Fruit fly (Drosophila melanogaster) whole organism, embryonic: ENCODE measurements around the gene Atox1.

Experiments used
- Antp ChIP-seq: fragments of 200-800 bp; sonication (Bioruptor generic); optimal IDR thresholded peaks from 3 replicates; lab custom pipeline; 2016; ENCODE audit warnings: missing biosample characterization, missing genetic modification characterization
- Atf6 ChIP-seq: fragments of 200-800 bp; sonication (Bioruptor generic); IDR thresholded peaks from 2 replicates; pipeline ENCODE4 v1.3.6; 2022; ENCODE audit warnings: missing biosample characterization, missing genetic modification characterization
- Blimp-1 ChIP-seq: fragments of 200-800 bp; sonication (Bioruptor generic); optimal IDR thresholded peaks from 3 replicates; lab custom pipeline; 2018; ENCODE audit warnings: missing biosample characterization, missing genetic modification characterization, mild to moderate bottlenecking, moderate library complexity, missing genetic modification reagents
- CG10267 ChIP-seq: fragments of 200-800 bp; sonication (Bioruptor generic); optimal IDR thresholded peaks from 2 replicates; lab custom pipeline; 2018; ENCODE audit warnings: missing biosample characterization, mild to moderate bottlenecking, missing genetic modification characterization, moderate library complexity
- CG10366 ChIP-seq: fragments of 200-800 bp; sonication (Bioruptor generic); IDR thresholded peaks from 2 replicates; pipeline ENCODE4 v1.3.6; 2022; ENCODE audit warnings: missing biosample characterization, missing genetic modification characterization
- CG10979 ChIP-seq: fragments of 200-800 bp; sonication (Bioruptor generic); optimal IDR thresholded peaks from 2 replicates; lab custom pipeline; 2018; ENCODE audit warnings: missing biosample characterization, mild to moderate bottlenecking, missing genetic modification characterization, moderate library complexity
- CG11085 ChIP-seq: fragments of 200-800 bp; sonication (Bioruptor generic); IDR thresholded peaks from 2 replicates; pipeline ENCODE4 v1.3.6; 2022; ENCODE audit warnings: missing biosample characterization, missing genetic modification characterization
- CG13296 ChIP-seq: fragments of 200-800 bp; sonication (Bioruptor generic); optimal IDR thresholded peaks from 3 replicates; lab custom pipeline; 2018; ENCODE audit warnings: missing biosample characterization, mild to moderate bottlenecking, missing genetic modification characterization
- CG14441 ChIP-seq: fragments of 200-800 bp; sonication (Bioruptor generic); IDR thresholded peaks from 2 replicates; pipeline ENCODE4 v1.3.6; 2022; ENCODE audit warnings: missing biosample characterization, missing genetic modification characterization
- CG17912 ChIP-seq: fragments of 200-800 bp; sonication (Bioruptor generic); optimal IDR thresholded peaks from 2 replicates; lab custom pipeline; 2018; ENCODE audit warnings: missing biosample characterization, mild to moderate bottlenecking, missing genetic modification characterization
- CG1792 ChIP-seq: fragments of 200-800 bp; sonication (Bioruptor generic); optimal IDR thresholded peaks from 2 replicates; lab custom pipeline; 2016; ENCODE audit warnings: missing biosample characterization, missing genetic modification characterization
- CG1832 ChIP-seq: fragments of 200-800 bp; sonication (Bioruptor generic); optimal IDR thresholded peaks from 2 replicates; lab custom pipeline; 2017; ENCODE audit warnings: missing biosample characterization, mild to moderate bottlenecking, missing genetic modification characterization, inconsistent platforms
- CG18764 ChIP-seq: fragments of 200-800 bp; sonication (Bioruptor generic); optimal IDR thresholded peaks from 3 replicates; lab custom pipeline; 2016; ENCODE audit warnings: missing biosample characterization, missing genetic modification characterization
- CG2712 ChIP-seq: fragments of 200-800 bp; optimal IDR thresholded peaks from 3 replicates; lab custom pipeline; 2019; ENCODE audit warnings: missing biosample characterization, mild to moderate bottlenecking, missing genetic modification characterization, moderate library complexity
- CG4820 ChIP-seq: fragments of 200-800 bp; sonication (Bioruptor generic); optimal IDR thresholded peaks from 3 replicates; lab custom pipeline; 2016; ENCODE audit warnings: missing biosample characterization, missing genetic modification characterization
- CG7357 ChIP-seq: fragments of 200-800 bp; sonication (Bioruptor generic); IDR thresholded peaks from 3 replicates; pipeline ENCODE4 v1.3.6; 2022; ENCODE audit warnings: missing biosample characterization, missing genetic modification characterization
- CG7839 ChIP-seq: fragments of 200-800 bp; sonication (Bioruptor generic); optimal IDR thresholded peaks from 3 replicates; lab custom pipeline; 2018; ENCODE audit warnings: missing biosample characterization, mild to moderate bottlenecking, missing genetic modification characterization, moderate library complexity
- CG9727 ChIP-seq: fragments of 200-800 bp; sonication (Bioruptor generic); optimal IDR thresholded peaks from 3 replicates; lab custom pipeline; 2017; ENCODE audit warnings: missing biosample characterization, mild to moderate bottlenecking, missing genetic modification characterization
- CoRest ChIP-seq: fragments of 200-800 bp; sonication (Bioruptor generic); optimal IDR thresholded peaks from 3 replicates; lab custom pipeline; 2018; ENCODE audit warnings: missing biosample characterization, mild to moderate bottlenecking, missing genetic modification characterization, moderate library complexity
- Ets97D ChIP-seq: fragments of 200-800 bp; sonication (Bioruptor generic); optimal IDR thresholded peaks from 3 replicates; lab custom pipeline; 2016; ENCODE audit warnings: missing biosample characterization, missing genetic modification characterization
- H15 ChIP-seq: fragments of 200-800 bp; sonication (Bioruptor generic); IDR thresholded peaks from 3 replicates; pipeline ENCODE4 v1.3.6; 2022; ENCODE audit warnings: missing biosample characterization, missing genetic modification characterization
- HLH4C ChIP-seq: fragments of 200-800 bp; sonication (Bioruptor generic); IDR thresholded peaks from 3 replicates; pipeline ENCODE4 v1.3.6; 2022; ENCODE audit warnings: missing biosample characterization, missing genetic modification characterization; ENCODE audit not compliant: partially characterized antibody
- Hand ChIP-seq: fragments of 200-800 bp; sonication (Bioruptor generic); optimal IDR thresholded peaks from 2 replicates; lab custom pipeline; 2017; ENCODE audit warnings: mild to moderate bottlenecking, missing biosample characterization, missing genetic modification reagents, missing genetic modification characterization
- Hsf ChIP-seq: fragments of 200-800 bp; sonication (Bioruptor generic); optimal IDR thresholded peaks from 3 replicates; lab custom pipeline; 2016; ENCODE audit warnings: missing biosample characterization, missing genetic modification characterization
- Poxn ChIP-seq: fragments of 200-800 bp; sonication (Bioruptor generic); IDR thresholded peaks from 2 replicates; pipeline ENCODE4 v1.3.6; 2022; ENCODE audit warnings: missing biosample characterization, missing genetic modification characterization
- Rx ChIP-seq: fragments of 200-800 bp; sonication (Bioruptor generic); IDR thresholded peaks from 2 replicates; pipeline ENCODE4 v1.3.6; 2022; ENCODE audit warnings: missing biosample characterization, missing genetic modification characterization
- Sry-β ChIP-seq: fragments of 200-800 bp; sonication (Bioruptor generic); optimal IDR thresholded peaks from 2 replicates; lab custom pipeline; 2018; ENCODE audit warnings: missing biosample characterization, mild to moderate bottlenecking, missing genetic modification characterization, moderate library complexity
- Usf ChIP-seq: fragments of 200-800 bp; sonication (Bioruptor generic); optimal IDR thresholded peaks from 2 replicates; lab custom pipeline; 2017; ENCODE audit warnings: missing genotype, missing biosample characterization, missing genetic modification characterization
- ash1 ChIP-seq: fragments of 200-800 bp; sonication (Bioruptor generic); optimal IDR thresholded peaks from 2 replicates; lab custom pipeline; 2018; ENCODE audit warnings: missing biosample characterization, mild to moderate bottlenecking, missing genetic modification characterization
- az2 ChIP-seq: fragments of 200-800 bp; sonication (Bioruptor generic); optimal IDR thresholded peaks from 3 replicates; lab custom pipeline; 2016; ENCODE audit warnings: missing biosample characterization, missing genetic modification characterization
- bcd ChIP-seq: fragments of 200-800 bp; sonication (Bioruptor generic); optimal IDR thresholded peaks from 2 replicates; lab custom pipeline; 2017; ENCODE audit warnings: missing biosample characterization, mild to moderate bottlenecking, missing genetic modification characterization
- bigmax ChIP-seq: fragments of 200-800 bp; sonication (Bioruptor generic); optimal IDR thresholded peaks from 2 replicates; lab custom pipeline; 2018; ENCODE audit warnings: missing biosample characterization, mild to moderate bottlenecking, missing genetic modification characterization
- bsh ChIP-seq, 2 experiments: fragments of 200-800 bp; sonication (Bioruptor generic); optimal IDR thresholded peaks; 2 replicates each; lab custom pipeline; 2017 to 2018; ENCODE audit warnings: mild to moderate bottlenecking in 2 of 2, missing biosample characterization in 2 of 2, missing genetic modification characterization in 2 of 2, moderate library complexity in 1 of 2
- chm ChIP-seq: fragments of 200-800 bp; sonication (Bioruptor generic); IDR thresholded peaks from 2 replicates; pipeline ENCODE4 v1.3.6; 2022; ENCODE audit warnings: missing biosample characterization, missing genetic modification characterization
- ci ChIP-seq: fragments of 200-800 bp; sonication (Bioruptor generic); IDR thresholded peaks from 3 replicates; pipeline ENCODE4 v1.3.6; 2022; ENCODE audit warnings: missing biosample characterization, missing genetic modification characterization
- fd96Cb ChIP-seq: fragments of 200-800 bp; sonication (Bioruptor generic); optimal IDR thresholded peaks from 2 replicates; lab custom pipeline; 2018; ENCODE audit warnings: missing biosample characterization, mild to moderate bottlenecking, missing genetic modification characterization, moderate library complexity
- gro ChIP-seq: fragments of 200-800 bp; sonication (Bioruptor generic); optimal IDR thresholded peaks from 2 replicates; lab custom pipeline; 2016; ENCODE audit warnings: missing biosample characterization, missing genetic modification characterization
- gsb-n ChIP-seq: fragments of 200-800 bp; sonication (Bioruptor generic); optimal IDR thresholded peaks from 3 replicates; lab custom pipeline; 2018; ENCODE audit warnings: missing biosample characterization, mild to moderate bottlenecking, missing genetic modification characterization
- gt ChIP-seq: fragments of 200-800 bp; sonication (Bioruptor generic); IDR thresholded peaks from 2 replicates; pipeline ENCODE4 v1.3.6; 2022; ENCODE audit warnings: missing biosample characterization, missing genetic modification characterization
- hb ChIP-seq: fragments of 200-800 bp; sonication (Bioruptor generic); IDR thresholded peaks from 3 replicates; pipeline ENCODE4 v1.3.6; 2022; ENCODE audit warnings: missing biosample characterization, missing genetic modification characterization; ENCODE audit not compliant: partially characterized antibody
- lilli ChIP-seq: fragments of 200-800 bp; sonication (Bioruptor generic); optimal IDR thresholded peaks from 3 replicates; lab custom pipeline; 2016; ENCODE audit warnings: missing biosample characterization, missing genetic modification characterization
- nom ChIP-seq: fragments of 200-800 bp; sonication (Bioruptor generic); optimal IDR thresholded peaks from 2 replicates; lab custom pipeline; 2017; ENCODE audit warnings: missing biosample characterization, missing genetic modification characterization, mild to moderate bottlenecking, moderate library complexity, missing genetic modification reagents
- org-1 ChIP-seq: fragments of 200-800 bp; sonication (Bioruptor generic); optimal IDR thresholded peaks from 2 replicates; lab custom pipeline; 2017; ENCODE audit warnings: missing biosample characterization, missing genetic modification characterization
- ro ChIP-seq: fragments of 200-800 bp; sonication (Bioruptor generic); IDR thresholded peaks from 2 replicates; pipeline ENCODE4 v1.3.6; 2022; ENCODE audit warnings: missing biosample characterization, missing genetic modification characterization
- sd ChIP-seq: fragments of 200-800 bp; sonication (Bioruptor generic); optimal IDR thresholded peaks from 3 replicates; lab custom pipeline; 2018; ENCODE audit warnings: missing biosample characterization, mild to moderate bottlenecking, missing genetic modification characterization, moderate library complexity
- sim ChIP-seq: fragments of 200-800 bp; sonication (Bioruptor generic); IDR thresholded peaks from 2 replicates; pipeline ENCODE4 v1.3.6; 2022; ENCODE audit warnings: missing biosample characterization, missing genetic modification characterization
- tna ChIP-seq: fragments of 200-800 bp; sonication (Bioruptor generic); IDR thresholded peaks from 2 replicates; pipeline ENCODE4 v1.3.6; 2022; ENCODE audit warnings: missing biosample characterization, missing genetic modification characterization; ENCODE audit not compliant: partially characterized antibody
- ttk ChIP-seq: fragments of 200-800 bp; sonication (Bioruptor generic); IDR thresholded peaks from 2 replicates; pipeline ENCODE4 v2.1.2; 2022; ENCODE audit warnings: missing biosample characterization, missing genetic modification characterization
- wek ChIP-seq: fragments of 200-800 bp; sonication (Bioruptor generic); optimal IDR thresholded peaks from 3 replicates; lab custom pipeline; 2018; ENCODE audit warnings: missing biosample characterization, mild to moderate bottlenecking, missing genetic modification characterization, moderate library complexity
- zen ChIP-seq: fragments of 200-800 bp; sonication (Bioruptor generic); optimal IDR thresholded peaks from 3 replicates; lab custom pipeline; 2018; ENCODE audit warnings: missing biosample characterization, mild to moderate bottlenecking, missing genetic modification characterization, moderate library complexity
- zf30C ChIP-seq: fragments of 200-800 bp; sonication (Bioruptor generic); optimal IDR thresholded peaks from 3 replicates; lab custom pipeline; 2018; ENCODE audit warnings: missing biosample characterization, mild to moderate bottlenecking, missing genetic modification characterization

The Atox1 gene

DNA sequence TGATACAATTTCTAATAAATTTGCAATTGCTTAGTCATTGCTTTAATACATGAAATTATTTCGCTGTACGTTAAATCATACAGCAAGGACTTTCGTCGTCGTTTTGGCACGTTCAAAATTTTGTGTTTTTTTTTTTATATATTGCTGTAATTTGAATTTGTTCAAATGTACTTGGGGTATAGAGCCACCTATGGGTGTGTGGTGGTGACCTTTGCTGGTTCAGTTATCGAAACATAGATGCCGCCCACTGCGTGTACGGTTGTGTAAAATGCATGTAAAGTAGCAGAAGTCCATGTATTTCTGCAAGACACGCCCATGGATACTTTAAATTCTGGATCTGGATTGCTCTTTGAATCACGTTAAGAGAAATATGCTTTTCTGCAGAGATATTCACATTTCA, 36.5 kb upstream of the Atox1 start (continued):
- TF ChIP-seq CG7839 (no peak), CG2712 (tag; lab: Kevin White, UChicago) (no peak), Poxn (GFP tag; lab: Robert Waterston, UW) (no peak), sim (GFP tag; lab: Robert Waterston, UW) (no peak), Antp (peak; percentile 69), Atf6 (GFP tag; lab: Robert Waterston, UW) (no peak), H15 (GFP tag; lab: Robert Waterston, UW) (no peak; the same call in 2 of the 3 replicates), Usf (GFP tag; lab: Kevin White, UChicago) (no peak), ro (no peak), Hand (GFP tag; lab: Kevin White, UChicago) (no peak), fd96Cb (tag; lab: Kevin White, UChicago) (peak; percentile 28), CG10366 (GFP tag; lab: Robert Waterston, UW) (peak; percentile 51), HLH4C (GFP tag; lab: Robert Waterston, UW) (0 out of 3 replicates have a peak, but pooled peaks have one; percentile 17), CG10979 (tag; lab: Kevin White, UChicago) (peak; percentile 84), ci (GFP tag; lab: Robert Waterston, UW) (peak; percentile 83), zf30C (GFP tag; lab: Kevin White, UChicago) (peak; percentile 6), lilli (GFP tag; lab: Kevin White, UChicago) (peak; percentile 64), Ets97D (GFP tag; lab: Kevin White, UChicago) (peak; percentile 31), wek (GFP tag; lab: Kevin White, UChicago) (no peak), CG17912 (GFP tag; lab: Kevin White, UChicago) (peak; percentile 61), CG9727 (GFP tag; lab: Kevin White, UChicago) (no peak), az2 (peak; percentile 67), CG11085 (GFP tag; lab: Robert Waterston, UW) (peak; percentile 42; the same call in 1 of the 2 replicates), gro (GFP tag; lab: Kevin White, UChicago) (no peak), CG14441 (GFP tag; lab: Robert Waterston, UW) (peak; percentile 57), ash1 (GFP tag; lab: Kevin White, UChicago) (peak; percentile 1), CG1792 (GFP tag; lab: Kevin White, UChicago) (peak; percentile 44), chm (GFP tag; lab: Robert Waterston, UW) (no peak; the same call in 1 of the 2 replicates), nom (GFP tag; lab: Kevin White, UChicago) (no peak), ttk (GFP tag; lab: Robert Waterston, UW) (peak; percentile 49; the same call in 1 of the 2 replicates), Sry-β (GFP tag; lab: Kevin White, UChicago) (no peak), CG18764 (peak; percentile 52), Hsf (peak; percentile 78), Rx (peak; percentile 44), hb (0 out of 3 replicates have a peak, but pooled peaks have one; percentile 32), bigmax (no peak), sd (tag; lab: Kevin White, UChicago) (no peak), CG13296 (GFP tag; lab: Kevin White, UChicago) (no peak), CG7357 (GFP tag; lab: Robert Waterston, UW) (no peak), Blimp-1 (GFP tag; lab: Kevin White, UChicago) (no peak), CoRest (tag; lab: Kevin White, UChicago) (peak; percentile 54), tna (no peak), gt (GFP tag; lab: Robert Waterston, UW) (no peak), zen (tag; lab: Kevin White, UChicago) (peak; percentile 55), org-1 (no peak), CG4820 (GFP tag; lab: Kevin White, UChicago) (peak; percentile 52), CG1832 (GFP tag; lab: Kevin White, UChicago) (no peak), gsb-n (tag; lab: Kevin White, UChicago) (peak; percentile 17), CG10267 (peak; percentile 54), bsh (GFP tag; optimal IDR thresholded peaks at IDR 0.05; lab: Kevin White, UChicago) (no peak), bcd (GFP tag; lab: Kevin White, UChicago) (peak; percentile 48)
